Worm (Caenorhabditis elegans): ENCODE results near the gene dis-3.

DNA sequence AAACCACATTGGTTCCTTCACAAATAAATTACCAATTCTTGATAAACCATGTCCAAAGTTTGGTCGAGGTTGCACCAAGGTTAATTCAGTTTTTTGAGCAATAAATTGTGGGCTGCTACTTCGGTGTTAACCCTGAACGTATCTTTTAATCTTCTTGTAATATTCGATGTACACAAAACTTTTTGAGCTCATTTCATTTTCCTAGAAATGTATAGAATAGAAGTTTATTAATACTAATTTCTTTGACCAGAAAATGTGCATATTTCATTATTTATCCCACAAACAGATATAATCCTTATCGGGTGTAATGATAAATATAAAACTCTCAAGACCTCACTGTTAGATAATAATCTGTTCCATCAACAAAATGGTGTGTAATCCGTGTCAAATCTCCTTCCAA lies 33.1 kb upstream of the dis-3 start:
- TF ChIP-seq hlh-1 (tag; optimal IDR thresholded peaks at IDR 0.05): no peak
- no peak for TF ChIP-seq unc-62 (GFP tag; optimal IDR thresholded peaks at IDR 0.05)
- no peak for TF ChIP-seq ces-1 (GFP tag; optimal IDR thresholded peaks at IDR 0.05)
- TF ChIP-seq snpc-4 (tag; optimal IDR thresholded peaks at IDR 0.05): no peak
- TF ChIP-seq flh-1 (GFP tag; optimal IDR thresholded peaks at IDR 0.05): no peak
- no peak for TF ChIP-seq M03D4.4 (tag; optimal IDR thresholded peaks at IDR 0.05)
- no peak for TF ChIP-seq sem-2 (GFP tag; optimal IDR thresholded peaks at IDR 0.05)
- no peak for TF ChIP-seq lsy-2 (tag; optimal IDR thresholded peaks at IDR 0.05)
- no peak for TF ChIP-seq elt-3 (tag; optimal IDR thresholded peaks at IDR 0.05)
- TF ChIP-seq mab-5 (tag; optimal IDR thresholded peaks at IDR 0.05): no peak
- TF ChIP-seq mls-2 (tag; optimal IDR thresholded peaks at IDR 0.05): no peak
- TF ChIP-seq lin-13 (tag; optimal IDR thresholded peaks at IDR 0.05): no peak

Measured in whole organism, mixed stage, embryonic.